Fruit fly (Drosophila melanogaster) whole organism, embryonic: Measurements from ENCODE around the gene CG13369.

Source experiments
- B-H2 ChIP-seq: fragments of 200-800 bp; sonication (Bioruptor generic); optimal IDR thresholded peaks from 2 replicates; lab custom pipeline; 2018; ENCODE audit warnings: missing biosample characterization, mild to moderate bottlenecking, missing genetic modification characterization
- Bteb2 ChIP-seq: fragments of 200-800 bp; sonication (Bioruptor generic); optimal IDR thresholded peaks from 2 replicates; lab custom pipeline; 2016; ENCODE audit warnings: missing biosample characterization, missing genetic modification characterization
- CG10267 ChIP-seq: fragments of 200-800 bp; sonication (Bioruptor generic); optimal IDR thresholded peaks from 2 replicates; lab custom pipeline; 2018; ENCODE audit warnings: missing biosample characterization, mild to moderate bottlenecking, missing genetic modification characterization, moderate library complexity
- CG10462 ChIP-seq: fragments of 200-800 bp; sonication (Bioruptor generic); optimal IDR thresholded peaks from 2 replicates; lab custom pipeline; 2016; ENCODE audit warnings: missing biosample characterization, missing genetic modification characterization
- CG11696 ChIP-seq: fragments of 200-800 bp; sonication (Bioruptor generic); IDR thresholded peaks from 2 replicates; pipeline ENCODE4 v1.3.6; 2022; ENCODE audit warnings: missing biosample characterization, missing genetic modification characterization
- CG14710 ChIP-seq: fragments of 200-800 bp; sonication (Bioruptor generic); optimal IDR thresholded peaks from 3 replicates; lab custom pipeline; 2019; ENCODE audit warnings: missing biosample characterization, mild to moderate bottlenecking, missing genetic modification characterization, moderate library complexity
- CG15479 ChIP-seq: fragments of 200-800 bp; sonication (Bioruptor generic); optimal IDR thresholded peaks from 3 replicates; lab custom pipeline; 2019; ENCODE audit warnings: missing biosample characterization, mild to moderate bottlenecking, missing genetic modification characterization, moderate library complexity
- CG17328 ChIP-seq: fragments of 200-800 bp; sonication (Bioruptor generic); IDR thresholded peaks from 2 replicates; pipeline ENCODE4 v1.3.6; 2022; ENCODE audit warnings: missing biosample characterization, missing genetic modification characterization
- CG17359 ChIP-seq: fragments of 200-800 bp; sonication (Bioruptor generic); optimal IDR thresholded peaks from 3 replicates; lab custom pipeline; 2018; ENCODE audit warnings: missing biosample characterization, mild to moderate bottlenecking, missing genetic modification characterization, moderate library complexity
- CG17829 ChIP-seq: fragments of 200-800 bp; optimal IDR thresholded peaks from 2 replicates; lab custom pipeline; 2019; ENCODE audit warnings: missing biosample characterization, mild to moderate bottlenecking, missing genetic modification characterization, moderate library complexity
- CG18476 ChIP-seq: fragments of 200-800 bp; sonication (Bioruptor generic); optimal IDR thresholded peaks from 2 replicates; lab custom pipeline; 2016; ENCODE audit warnings: missing biosample characterization, mild to moderate bottlenecking, missing genetic modification characterization
- CG18619 ChIP-seq: fragments of 200-800 bp; sonication (Bioruptor generic); optimal IDR thresholded peaks from 3 replicates; lab custom pipeline; 2017; ENCODE audit warnings: missing biosample characterization, mild to moderate bottlenecking, missing genetic modification characterization
- CG2120 ChIP-seq: fragments of 200-800 bp; sonication (Bioruptor generic); optimal IDR thresholded peaks from 3 replicates; lab custom pipeline; 2016; ENCODE audit warnings: missing biosample characterization, missing genetic modification characterization
- CG31388 ChIP-seq: fragments of 200-800 bp; sonication (Bioruptor generic); optimal IDR thresholded peaks from 2 replicates; lab custom pipeline; 2016; ENCODE audit warnings: missing biosample characterization, missing genetic modification characterization
- CG3163 ChIP-seq: fragments of 200-800 bp; sonication (Bioruptor generic); optimal IDR thresholded peaks from 3 replicates; lab custom pipeline; 2016; ENCODE audit warnings: missing biosample characterization, missing genetic modification characterization
- CG3726 ChIP-seq: fragments of 200-800 bp; sonication (Bioruptor generic); IDR thresholded peaks from 3 replicates; pipeline ENCODE4, ENCODE4 v1.3.6; 2022; ENCODE audit warnings: missing biosample characterization, missing genetic modification characterization
- CG4404 ChIP-seq: fragments of 200-800 bp; sonication (Bioruptor generic); IDR thresholded peaks from 2 replicates; pipeline ENCODE4 v1.3.6; 2022; ENCODE audit warnings: missing biosample characterization, missing genetic modification characterization
- CG4854 ChIP-seq: fragments of 200-800 bp; sonication (Bioruptor generic); optimal IDR thresholded peaks from 2 replicates; lab custom pipeline; 2016; ENCODE audit warnings: missing biosample characterization, missing genetic modification characterization, inconsistent platforms
- CG6654 ChIP-seq: fragments of 200-800 bp; sonication (Bioruptor generic); optimal IDR thresholded peaks from 2 replicates; lab custom pipeline; 2017; ENCODE audit warnings: missing biosample characterization, mild to moderate bottlenecking, missing genetic modification characterization
- CG6791 ChIP-seq: fragments of 200-800 bp; sonication (Bioruptor generic); IDR thresholded peaks from 3 replicates; pipeline ENCODE4 v1.3.6; 2022; ENCODE audit warnings: missing biosample characterization, missing genetic modification characterization; ENCODE audit not compliant: partially characterized antibody
- CG8089 ChIP-seq: fragments of 200-800 bp; sonication (Bioruptor generic); optimal IDR thresholded peaks from 3 replicates; lab custom pipeline; 2016; ENCODE audit warnings: missing biosample characterization, missing genetic modification characterization
- CG8359 ChIP-seq: fragments of 200-800 bp; sonication (Bioruptor generic); optimal IDR thresholded peaks from 2 replicates; lab custom pipeline; 2017; ENCODE audit warnings: missing biosample characterization, mild to moderate bottlenecking, missing genetic modification characterization, borderline replicate concordance
- CG8944 ChIP-seq: fragments of 200-800 bp; sonication (Bioruptor generic); optimal IDR thresholded peaks from 3 replicates; lab custom pipeline; 2016; ENCODE audit warnings: missing biosample characterization, missing genetic modification characterization
- Fer2 ChIP-seq: fragments of 200-800 bp; sonication (Bioruptor generic); optimal IDR thresholded peaks from 2 replicates; lab custom pipeline; 2018; ENCODE audit warnings: missing biosample characterization, mild to moderate bottlenecking, missing genetic modification characterization, moderate library complexity
- Gug ChIP-seq: fragments of 200-800 bp; sonication (Bioruptor generic); IDR thresholded peaks from 4 replicates; pipeline ENCODE4 v1.3.6; 2022; ENCODE audit warnings: missing biosample characterization, missing genetic modification characterization
- HLH54F ChIP-seq: fragments of 200-800 bp; sonication (Bioruptor generic); optimal IDR thresholded peaks from 3 replicates; lab custom pipeline; 2016; ENCODE audit warnings: missing biosample characterization, missing genetic modification characterization
- HmgD ChIP-seq: fragments of 200-800 bp; sonication (Bioruptor generic); optimal IDR thresholded peaks from 3 replicates; lab custom pipeline; 2016; ENCODE audit warnings: missing biosample characterization, missing genetic modification characterization
- Lpt ChIP-seq: fragments of >200 bp; optimal IDR thresholded peaks from 2 replicates; lab custom pipeline; 2018; ENCODE audit warnings: missing biosample characterization, missing genetic modification characterization
- Mrtf ChIP-seq: fragments of 200-800 bp; sonication (Bioruptor generic); IDR thresholded peaks from 3 replicates; pipeline ENCODE4 v1.3.6; 2022; ENCODE audit warnings: missing biosample characterization, missing genetic modification characterization
- NC2α ChIP-seq: fragments of 200-800 bp; sonication (Bioruptor generic); optimal IDR thresholded peaks from 2 replicates; lab custom pipeline; 2016; ENCODE audit warnings: missing biosample characterization, missing genetic modification characterization
- Sox100B ChIP-seq: fragments of 200-800 bp; sonication (Bioruptor generic); optimal IDR thresholded peaks from 3 replicates; lab custom pipeline; 2018; ENCODE audit warnings: missing biosample characterization, mild to moderate bottlenecking, missing genetic modification characterization
- Sry-δ ChIP-seq: fragments of 200-800 bp; sonication (Bioruptor generic); optimal IDR thresholded peaks from 2 replicates; lab custom pipeline; 2016; ENCODE audit warnings: missing biosample characterization, missing genetic modification characterization
- Taf1 ChIP-seq: fragments of 200-800 bp; sonication (Bioruptor generic); IDR thresholded peaks from 2 replicates; pipeline ENCODE4 v1.3.6; 2022; ENCODE audit warnings: missing biosample characterization, missing genetic modification characterization
- YL-1 ChIP-seq: fragments of 200-800 bp; sonication (Bioruptor generic); optimal IDR thresholded peaks from 3 replicates; lab custom pipeline; 2017; ENCODE audit warnings: missing biosample characterization, mild to moderate bottlenecking, missing genetic modification characterization
- amos ChIP-seq: fragments of 200-800 bp; sonication (Bioruptor generic); IDR thresholded peaks from 2 replicates; pipeline ENCODE4 v1.3.6; 2022; ENCODE audit warnings: missing biosample characterization, missing genetic modification characterization; ENCODE audit not compliant: partially characterized antibody
- aop ChIP-seq: fragments of 200-800 bp; sonication (Bioruptor generic); IDR thresholded peaks from 2 replicates; pipeline ENCODE4 v1.3.6; 2022; ENCODE audit warnings: missing biosample characterization, missing genetic modification characterization
- bcd ChIP-seq: fragments of 200-800 bp; sonication (Bioruptor generic); optimal IDR thresholded peaks from 2 replicates; lab custom pipeline; 2017; ENCODE audit warnings: missing biosample characterization, mild to moderate bottlenecking, missing genetic modification characterization
- en ChIP-seq: fragments of 200-800 bp; sonication (Bioruptor generic); optimal IDR thresholded peaks from 2 replicates; lab custom pipeline; 2016; ENCODE audit warnings: missing biosample characterization, missing genetic modification characterization
- exex ChIP-seq: fragments of 200-800 bp; sonication (Bioruptor generic); optimal IDR thresholded peaks from 4 replicates; lab custom pipeline; 2018; ENCODE audit warnings: missing biosample characterization, mild to moderate bottlenecking, missing genetic modification characterization, moderate library complexity
- ftz-f1 ChIP-seq: fragments of 200-800 bp; sonication (Bioruptor generic); optimal IDR thresholded peaks from 2 replicates; lab custom pipeline; 2016; ENCODE audit warnings: missing biosample characterization, missing genetic modification characterization
- gro ChIP-seq: fragments of 200-800 bp; sonication (Bioruptor generic); optimal IDR thresholded peaks from 2 replicates; lab custom pipeline; 2016; ENCODE audit warnings: missing biosample characterization, missing genetic modification characterization
- ind ChIP-seq: fragments of 200-800 bp; sonication (Bioruptor generic); optimal IDR thresholded peaks from 3 replicates; lab custom pipeline; 2016; ENCODE audit warnings: missing biosample characterization, missing genetic modification characterization
- klu ChIP-seq: fragments of 200-800 bp; sonication (Bioruptor generic); IDR thresholded peaks from 2 replicates; pipeline ENCODE4 v1.3.6; 2022; ENCODE audit warnings: missing biosample characterization, missing genetic modification characterization
- lbe ChIP-seq: fragments of 200-800 bp; sonication (Bioruptor generic); optimal IDR thresholded peaks from 2 replicates; lab custom pipeline; 2016; ENCODE audit warnings: missing biosample characterization, mild to moderate bottlenecking, missing genetic modification characterization
- lmd ChIP-seq: fragments of 200-800 bp; sonication (Bioruptor generic); IDR thresholded peaks from 2 replicates; pipeline ENCODE4 v1.3.6; 2022; ENCODE audit warnings: missing biosample characterization, missing genetic modification characterization
- onecut ChIP-seq: fragments of 200-800 bp; sonication (Bioruptor generic); IDR thresholded peaks from 2 replicates; pipeline ENCODE4 v1.3.6; 2022; ENCODE audit warnings: missing biosample characterization, missing genetic modification characterization
- repo ChIP-seq: fragments of 200-800 bp; sonication (Bioruptor generic); optimal IDR thresholded peaks from 2 replicates; lab custom pipeline; 2016; ENCODE audit warnings: missing biosample characterization, missing genetic modification characterization
- row ChIP-seq: fragments of 200-800 bp; sonication (Bioruptor generic); IDR thresholded peaks from 3 replicates; pipeline ENCODE4 v1.3.6; 2022; ENCODE audit warnings: missing biosample characterization, missing genetic modification characterization
- salm ChIP-seq: fragments of 200-800 bp; sonication (Bioruptor generic); optimal IDR thresholded peaks from 2 replicates; lab custom pipeline; 2018; ENCODE audit warnings: missing biosample characterization, mild to moderate bottlenecking, missing genetic modification characterization
- trh ChIP-seq: fragments of 200-800 bp; sonication (Bioruptor generic); optimal IDR thresholded peaks from 2 replicates; lab custom pipeline; 2016; ENCODE audit warnings: missing biosample characterization, missing genetic modification characterization

The CG13369 gene

DNA sequence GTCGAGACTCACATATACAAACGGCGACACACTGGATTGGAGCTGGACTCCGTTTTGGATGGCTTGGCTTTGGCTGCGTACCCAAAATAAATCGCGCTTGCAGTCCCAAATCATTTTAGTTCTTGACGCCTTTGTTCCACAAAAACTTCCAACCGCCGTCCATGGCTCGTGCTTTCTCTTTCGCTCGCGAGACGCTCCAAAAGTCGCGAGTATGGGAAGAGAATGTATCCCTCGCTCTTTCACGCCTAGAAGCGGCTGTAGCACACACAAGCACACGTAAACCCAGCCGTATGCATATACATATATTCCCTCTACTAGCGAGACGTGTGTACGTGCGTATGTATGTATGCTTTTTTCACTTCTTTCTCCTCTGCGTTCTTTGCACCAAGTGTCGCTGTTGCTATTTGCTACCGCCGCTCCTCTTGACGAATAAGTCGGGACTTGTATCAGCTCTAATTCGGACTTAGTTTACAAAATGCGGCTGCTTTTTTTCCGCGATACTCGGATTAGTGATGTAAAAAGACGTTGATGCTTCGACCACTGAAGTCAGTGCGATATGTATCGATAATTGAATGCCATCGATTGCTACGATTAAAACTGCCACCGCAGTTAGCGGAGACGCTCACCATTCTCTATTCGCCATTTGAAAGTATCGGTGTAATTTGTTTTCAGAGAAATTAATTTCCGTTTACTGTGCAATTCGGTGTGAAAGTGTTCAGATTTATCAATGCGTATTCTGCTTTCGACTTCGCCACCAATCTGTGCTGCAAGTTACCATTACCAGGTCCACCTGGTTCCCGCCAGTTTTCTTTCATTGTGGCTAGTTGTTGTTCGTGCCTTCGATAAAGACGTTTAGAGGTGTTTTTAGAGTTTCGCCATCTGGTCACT is 32.5 kb downstream of the CG13369 start, which contains the start of the genes Hmt4-20 and SkpA (continued):
- TF ChIP-seq exex (tag; lab: Kevin White, UChicago) (no peak), HLH54F (GFP tag; lab: Kevin White, UChicago) (no peak), CG14710 (tag; lab: Kevin White, UChicago) (peak; percentile 83), Sry-δ (GFP tag; lab: Kevin White, UChicago) (peak; percentile 99), CG17328 (GFP tag; lab: Robert Waterston, UW) (no peak), CG17829 (tag; lab: Kevin White, UChicago) (peak; percentile 46), CG10462 (GFP tag; lab: Kevin White, UChicago) (no peak), Gug (GFP tag; lab: Robert Waterston, UW) (peak; percentile 15; the same call in 1 of the 4 replicates), amos (GFP tag; lab: Robert Waterston, UW) (peak; percentile 97), row (GFP tag; lab: Robert Waterston, UW) (peak; percentile 33; the same call in 2 of the 3 replicates), aop (GFP tag; lab: Robert Waterston, UW) (no peak), CG6791 (GFP tag; lab: Robert Waterston, UW) (peak; percentile 93), Lpt (GFP tag; lab: Kevin White, UChicago) (no peak), CG2120 (no peak), en (no peak), CG18619 (no peak), CG8089 (GFP tag; lab: Kevin White, UChicago) (no peak), CG18476 (GFP tag; lab: Kevin White, UChicago) (no peak), repo (GFP tag; lab: Kevin White, UChicago) (no peak), CG15479 (GFP tag; lab: Kevin White, UChicago) (no peak), Taf1 (GFP tag; lab: Robert Waterston, UW) (no peak), B-H2 (no peak), YL-1 (GFP tag; lab: Kevin White, UChicago) (no peak), NC2α (GFP tag; lab: Kevin White, UChicago) (no peak), ind (GFP tag; lab: Kevin White, UChicago) (no peak), salm (tag; lab: Kevin White, UChicago) (no peak), Sox100B (no peak), bcd (peak; percentile 12), lbe (no peak), ftz-f1 (GFP tag; lab: Kevin White, UChicago) (no peak), lmd (no peak), Fer2 (tag; lab: Kevin White, UChicago) (no peak), CG4404 (GFP tag; lab: Robert Waterston, UW) (no peak; the same call in 1 of the 2 replicates), CG8944 (GFP tag; lab: Kevin White, UChicago) (no peak), CG10267 (tag; lab: Kevin White, UChicago) (peak; percentile 62), trh (GFP tag; lab: Kevin White, UChicago) (no peak), CG17359 (no peak), CG8359 (GFP tag; lab: Kevin White, UChicago) (no peak), CG3163 (GFP tag; lab: Kevin White, UChicago) (peak; percentile 19), CG31388 (GFP tag; lab: Kevin White, UChicago) (no peak), Mrtf (GFP tag; lab: Robert Waterston, UW) (no peak), CG6654 (GFP tag; lab: Kevin White, UChicago) (no peak), CG3726 (no peak), HmgD (GFP tag; lab: Kevin White, UChicago) (peak; percentile 6), gro (GFP tag; lab: Kevin White, UChicago) (no peak), klu (GFP tag; lab: Robert Waterston, UW) (no peak), CG11696 (no peak), Bteb2 (no peak), onecut (no peak), CG4854 (GFP tag; lab: Kevin White, UChicago) (no peak)
